Worm (Caenorhabditis elegans) whole organism, L4 larva: ENCODE measurements around the gene xpf-1.

Source experiments
- D1046.2 ChIP-seq: fragments of 200-800 bp; sonication (Bioruptor generic); IDR thresholded peaks from 2 replicates; pipeline ENCODE4 v1.3.6; 2022; ENCODE audit warnings: missing genetic modification characterization, missing compliant biosample characterization
- R02D3.7 ChIP-seq: fragments of 150-350 bp; sonication (generic microtip); optimal IDR thresholded peaks from 3 replicates; lab custom pipeline; 2014; ENCODE audit warnings: missing biosample characterization, missing genetic modification characterization
- T20F7.1 ChIP-seq: fragments of 200-800 bp; sonication (Bioruptor generic); optimal IDR thresholded peaks from 2 replicates; lab custom pipeline; 2018; ENCODE audit warnings: mild to moderate bottlenecking, missing genetic modification characterization, missing compliant biosample characterization
- Y105C5A.15 ChIP-seq: fragments of 200-800 bp; sonication (Bioruptor generic); IDR thresholded peaks from 2 replicates; pipeline ENCODE4 v1.3.6; 2022; ENCODE audit warnings: missing genetic modification characterization, missing compliant biosample characterization
- Y5F2A.4 ChIP-seq: fragments of 200-800 bp; sonication (Bioruptor generic); optimal IDR thresholded peaks from 2 replicates; lab custom pipeline; 2018; ENCODE audit warnings: mild to moderate bottlenecking, missing genetic modification characterization, missing compliant biosample characterization
- aly-2 ChIP-seq: sonication (generic microtip); optimal IDR thresholded peaks from 2 replicates; lab custom pipeline; 2018; ENCODE audit warnings: missing biosample characterization, missing genetic modification characterization
- arid-1 ChIP-seq: fragments of 200-800 bp; sonication (Bioruptor generic); conservative IDR thresholded peaks from 2 replicates; pipeline ENCODE4 v1.3.6; 2022; ENCODE audit warnings: missing genetic modification reagents, missing genetic modification characterization, missing compliant biosample characterization
- ceh-82 ChIP-seq: sonication (generic microtip); optimal IDR thresholded peaks from 2 replicates; lab custom pipeline; 2017; ENCODE audit warnings: missing biosample characterization, missing genetic modification characterization
- cey-2 ChIP-seq: sonication (generic microtip); optimal IDR thresholded peaks from 3 replicates; lab custom pipeline; 2017; ENCODE audit warnings: missing genetic modification characterization, mild to moderate bottlenecking, missing compliant biosample characterization, antibody characterized with exemption, borderline replicate concordance; ENCODE audit not compliant: insufficient read depth
- dmd-8 ChIP-seq: fragments of 200-800 bp; sonication (Bioruptor generic); IDR thresholded peaks from 2 replicates; pipeline ENCODE4 v1.3.6; 2022; ENCODE audit warnings: missing genetic modification characterization, missing compliant biosample characterization
- dmd-9 ChIP-seq: fragments of 200-800 bp; sonication (Bioruptor generic); IDR thresholded peaks from 2 replicates; pipeline ENCODE4 v1.3.6; 2022; ENCODE audit warnings: missing genetic modification reagents, missing genetic modification characterization, missing compliant biosample characterization
- egl-27 ChIP-seq: sonication (generic microtip); optimal IDR thresholded peaks from 3 replicates; lab custom pipeline; 2017; ENCODE audit warnings: missing biosample characterization, missing genetic modification reagents, missing genetic modification characterization
- fkh-10 ChIP-seq: fragments of 150-350 bp; optimal IDR thresholded peaks from 2 replicates; lab custom pipeline; 2014; ENCODE audit warnings: missing biosample characterization, missing genetic modification reagents, missing genetic modification characterization
- gei-8 ChIP-seq: fragments of 200-800 bp; sonication (Bioruptor generic); optimal IDR thresholded peaks from 2 replicates; lab custom pipeline; 2018; ENCODE audit warnings: mild to moderate bottlenecking, missing genetic modification characterization, missing compliant biosample characterization
- hlh-11 ChIP-seq: fragments of 200-800 bp; sonication (Bioruptor generic); optimal IDR thresholded peaks from 2 replicates; lab custom pipeline; 2018; ENCODE audit warnings: mild to moderate bottlenecking, missing genetic modification characterization, missing compliant biosample characterization
- hmg-1.1 ChIP-seq: fragments of 200-800 bp; sonication (Bioruptor generic); IDR thresholded peaks from 2 replicates; pipeline ENCODE4 v1.3.6; 2022; ENCODE audit warnings: missing genetic modification reagents, missing genetic modification characterization, missing compliant biosample characterization
- lin-1 ChIP-seq: fragments of 200-800 bp; sonication (Bioruptor generic); IDR thresholded peaks from 2 replicates; pipeline ENCODE4 v1.3.6; 2022; ENCODE audit warnings: missing genetic modification reagents, missing genetic modification characterization, missing compliant biosample characterization
- lin-15B ChIP-seq: fragments of 150-350 bp; sonication (generic microtip); optimal IDR thresholded peaks from 3 replicates; lab custom pipeline; 2014; ENCODE audit warnings: missing biosample characterization, missing genetic modification characterization
- lin-38 ChIP-seq: fragments of 200-800 bp; sonication (Bioruptor generic); IDR thresholded peaks from 2 replicates; pipeline ENCODE4 v1.3.6; 2022; ENCODE audit warnings: missing genetic modification reagents, missing genetic modification characterization, missing compliant biosample characterization
- lir-3 ChIP-seq: sonication (generic microtip); optimal IDR thresholded peaks from 2 replicates; lab custom pipeline; 2016; ENCODE audit warnings: mild to moderate bottlenecking, missing genetic modification characterization, missing compliant biosample characterization
- lsy-2 ChIP-seq, 2 experiments: fragments of 150-350 bp in 1 of 2; sonication (generic microtip) in 1 of 2; optimal IDR thresholded peaks; 2 replicates each; lab custom pipeline; 2014 to 2017; ENCODE audit warnings: missing biosample characterization in 2 of 2, missing genetic modification characterization in 2 of 2
- madf-5 ChIP-seq, 2 experiments: fragments of 200-800 bp; sonication (Bioruptor generic); IDR thresholded peaks; 2 replicates each; pipeline ENCODE4 v1.3.6; 2022; ENCODE audit warnings: missing compliant biosample characterization in 2 of 2, missing genetic modification characterization in 2 of 2
- madf-9 ChIP-seq: fragments of 200-800 bp; sonication (Bioruptor generic); conservative IDR thresholded peaks from 2 replicates; pipeline ENCODE4 v1.3.6; 2022; ENCODE audit warnings: missing genetic modification reagents, missing genetic modification characterization, missing compliant biosample characterization
- mdt-29 ChIP-seq: fragments of 200-800 bp; sonication (Bioruptor generic); IDR thresholded peaks from 2 replicates; pipeline ENCODE4 v1.3.6; 2022; ENCODE audit warnings: missing genetic modification reagents, missing genetic modification characterization, missing compliant biosample characterization
- mes-2 ChIP-seq: sonication (generic microtip); optimal IDR thresholded peaks from 2 replicates; lab custom pipeline; 2016; ENCODE audit warnings: missing genotype, mild to moderate bottlenecking, missing genetic modification characterization, missing compliant biosample characterization; ENCODE audit not compliant: poor library complexity, severe bottlenecking
- mxl-3 ChIP-seq: fragments of 200-800 bp; sonication (Bioruptor generic); optimal IDR thresholded peaks from 2 replicates; lab custom pipeline; 2018; ENCODE audit warnings: mild to moderate bottlenecking, missing genetic modification characterization, missing compliant biosample characterization
- nhr-10 ChIP-seq: fragments of 150-350 bp; optimal IDR thresholded peaks from 2 replicates; lab custom pipeline; 2014; ENCODE audit warnings: missing biosample characterization, missing genetic modification characterization
- nhr-102 ChIP-seq: sonication (generic microtip); optimal IDR thresholded peaks from 2 replicates; lab custom pipeline; 2016; ENCODE audit warnings: mild to moderate bottlenecking, missing genetic modification characterization, moderate library complexity, missing compliant biosample characterization
- nhr-11 ChIP-seq: fragments of 150-350 bp; optimal IDR thresholded peaks from 2 replicates; lab custom pipeline; 2014; ENCODE audit warnings: missing biosample characterization, missing genetic modification characterization
- nhr-237 ChIP-seq: sonication (generic microtip); optimal IDR thresholded peaks from 2 replicates; lab custom pipeline; 2017; ENCODE audit warnings: missing biosample characterization, missing genetic modification characterization
- nhr-25 ChIP-seq: sonication (generic microtip); optimal IDR thresholded peaks from 2 replicates; lab custom pipeline; 2017; ENCODE audit warnings: missing genetic modification characterization, mild to moderate bottlenecking, missing compliant biosample characterization, antibody characterized with exemption, moderate library complexity, borderline replicate concordance; ENCODE audit not compliant: insufficient read depth
- nhr-28 ChIP-seq: fragments of 150-350 bp; optimal IDR thresholded peaks from 2 replicates; lab custom pipeline; 2014; ENCODE audit warnings: missing biosample characterization, missing genetic modification characterization
- nhr-41 ChIP-seq: fragments of 200-800 bp; sonication (Bioruptor generic); IDR thresholded peaks from 2 replicates; pipeline ENCODE4 v1.3.6; 2022; ENCODE audit warnings: missing genetic modification reagents, missing genetic modification characterization, missing compliant biosample characterization
- nhr-42 ChIP-seq: fragments of 200-800 bp; sonication (Bioruptor generic); IDR thresholded peaks from 2 replicates; pipeline ENCODE4 v1.3.6; 2022; ENCODE audit warnings: missing genetic modification characterization, missing compliant biosample characterization
- nhr-77 ChIP-seq: fragments of 150-350 bp; optimal IDR thresholded peaks from 2 replicates; lab custom pipeline; 2014; ENCODE audit warnings: missing biosample characterization, missing genetic modification characterization
- php-3 ChIP-seq: fragments of 200-800 bp; sonication (Bioruptor generic); IDR thresholded peaks from 2 replicates; pipeline ENCODE4 v1.3.6; 2022; ENCODE audit warnings: missing genetic modification reagents, missing genetic modification characterization, missing compliant biosample characterization
- pqm-1 ChIP-seq: sonication (generic microtip); optimal IDR thresholded peaks from 2 replicates; lab custom pipeline; 2017; ENCODE audit warnings: missing biosample characterization, missing genetic modification characterization
- rbr-2 ChIP-seq: sonication (generic microtip); optimal IDR thresholded peaks from 2 replicates; lab custom pipeline; 2016; ENCODE audit warnings: missing genotype, missing genetic modification characterization, missing compliant biosample characterization
- sdz-12 ChIP-seq: fragments of 200-800 bp; sonication (Bioruptor generic); optimal IDR thresholded peaks from 2 replicates; lab custom pipeline; 2018; ENCODE audit warnings: mild to moderate bottlenecking, missing genetic modification characterization, missing compliant biosample characterization
- set-16 ChIP-seq: fragments of 200-800 bp; sonication (Bioruptor generic); IDR thresholded peaks from 2 replicates; pipeline ENCODE4 v1.3.6; 2022; ENCODE audit warnings: missing genetic modification reagents, missing genetic modification characterization, missing compliant biosample characterization
- skn-1 ChIP-seq: fragments of 150-350 bp; optimal IDR thresholded peaks from 2 replicates; lab custom pipeline; 2014; ENCODE audit warnings: missing biosample characterization, missing genetic modification characterization
- spr-1 ChIP-seq: sonication (generic microtip); optimal IDR thresholded peaks from 2 replicates; lab custom pipeline; 2016; ENCODE audit warnings: mild to moderate bottlenecking, missing genetic modification characterization, missing compliant biosample characterization
- tra-1 ChIP-seq: fragments of 200-800 bp; sonication (Bioruptor generic); IDR thresholded peaks from 2 replicates; pipeline ENCODE4 v1.3.6; 2022; ENCODE audit warnings: missing genetic modification reagents, missing genetic modification characterization, missing compliant biosample characterization
- unc-130 ChIP-seq: sonication (generic microtip); optimal IDR thresholded peaks from 2 replicates; lab custom pipeline; 2016; ENCODE audit warnings: missing genetic modification reagents, missing genetic modification characterization, missing compliant biosample characterization
- vab-7 ChIP-seq: fragments of 200-800 bp; sonication (Bioruptor generic); IDR thresholded peaks from 2 replicates; pipeline ENCODE4 v1.3.6; 2022; ENCODE audit warnings: missing genetic modification reagents, missing genetic modification characterization, missing compliant biosample characterization
- zip-11 ChIP-seq: fragments of 200-800 bp; sonication (Bioruptor generic); IDR thresholded peaks from 2 replicates; pipeline ENCODE4 v1.3.6; 2022; ENCODE audit warnings: missing genetic modification characterization, missing compliant biosample characterization

xpf-1 gene

ce11 chrII:11746782-11747288 lies 50.9 kb downstream of the xpf-1 start (continued):
- 0 out of 2 replicates have a peak, but pooled peaks have one; percentile 17 for TF ChIP-seq tra-1
- no peak for TF ChIP-seq php-3
- no peak for TF ChIP-seq dmd-8 (GFP tag; lab: Robert Waterston, UW)
- no peak for TF ChIP-seq lin-15B (tag; lab: Kevin White, UChicago)
- no peak for TF ChIP-seq nhr-41 (GFP tag; lab: Robert Waterston, UW)
- TF ChIP-seq nhr-25 (tag; lab: Kevin White, UChicago): no peak
- TF ChIP-seq unc-130 (GFP tag; lab: Kevin White, UChicago): no peak
- no peak for TF ChIP-seq nhr-237
- TF ChIP-seq gei-8 (GFP tag; lab: Kevin White, UChicago): peak; percentile 39
- peak; percentile 84 for TF ChIP-seq fkh-10
- TF ChIP-seq nhr-77 (tag; lab: Kevin White, UChicago): no peak
- no peak for TF ChIP-seq lin-1
- TF ChIP-seq lir-3 (tag; lab: Kevin White, UChicago): no peak
- peak; percentile 64 for TF ChIP-seq mes-2 (tag; lab: Kevin White, UChicago)
- no peak for TF ChIP-seq Y5F2A.4 (GFP tag; lab: Kevin White, UChicago)
- TF ChIP-seq mdt-29 (GFP tag; lab: Robert Waterston, UW): no peak
- TF ChIP-seq set-16: peak; percentile 99
- TF ChIP-seq nhr-42 (GFP tag; lab: Robert Waterston, UW): no peak
- peak; percentile 7 for TF ChIP-seq nhr-11 (tag; lab: Kevin White, UChicago)
- no peak for TF ChIP-seq R02D3.7 (tag; lab: Kevin White, UChicago)
- no peak for TF ChIP-seq sdz-12 (GFP tag; lab: Kevin White, UChicago)
- TF ChIP-seq arid-1 (GFP tag; lab: Robert Waterston, UW): 0 out of 2 replicates have a peak, but pooled peaks have one; percentile 8
- 0 out of 2 replicates have a peak, but pooled peaks have one; percentile 30 for TF ChIP-seq Y105C5A.15
- peak; percentile 21 for TF ChIP-seq mxl-3 (GFP tag; lab: Kevin White, UChicago)
- no peak for TF ChIP-seq ceh-82
- no peak for TF ChIP-seq zip-11 (GFP tag; lab: Robert Waterston, UW)
- TF ChIP-seq hlh-11: peak; percentile 55
- peak; percentile 35 for TF ChIP-seq nhr-102 (tag; lab: Kevin White, UChicago)
- TF ChIP-seq madf-5 (GFP tag; IDR thresholded peaks at IDR 0.05; lab: Robert Waterston, UW): 0 out of 4 replicates have a peak, but pooled peaks of 1 of the 2 experiments have one; percentile 16
- no peak for TF ChIP-seq pqm-1
- TF ChIP-seq rbr-2: peak; percentile 85
- no peak for TF ChIP-seq dmd-9 (GFP tag; lab: Robert Waterston, UW)
- TF ChIP-seq skn-1: no peak
- TF ChIP-seq madf-9 (GFP tag; lab: Robert Waterston, UW): no peak
- TF ChIP-seq nhr-10 (tag; lab: Kevin White, UChicago): no peak
- no peak; the same call in 1 of the 2 replicates for TF ChIP-seq vab-7 (GFP tag; lab: Robert Waterston, UW)
- peak; percentile 56 for TF ChIP-seq T20F7.1 (GFP tag; lab: Kevin White, UChicago)
- TF ChIP-seq hmg-1.1 (GFP tag; lab: Robert Waterston, UW): peak; percentile 83; the same call in 1 of the 2 replicates
- no peak for TF ChIP-seq egl-27 (tag; lab: Kevin White, UChicago)
- TF ChIP-seq, all 104 proteins: peak for 40

ce11 chrII:11747889-11748288 lies 51.9 kb downstream of the xpf-1 start:
- TF ChIP-seq aly-2 (tag; lab: Kevin White, UChicago): no peak
- no peak for TF ChIP-seq D1046.2 (GFP tag; lab: Robert Waterston, UW)
- peak; percentile 15 for TF ChIP-seq mes-2 (tag; lab: Kevin White, UChicago)
- no peak for TF ChIP-seq spr-1 (tag; lab: Kevin White, UChicago)
- peak; percentile 24 to 95 for TF ChIP-seq lsy-2 (tag; optimal IDR thresholded peaks at IDR 0.05; lab: Kevin White, UChicago)
- no peak for TF ChIP-seq nhr-28 (tag; lab: Kevin White, UChicago)
- TF ChIP-seq T20F7.1 (GFP tag; lab: Kevin White, UChicago): peak; percentile 35
- no peak for TF ChIP-seq arid-1 (GFP tag; lab: Robert Waterston, UW)
- 0 out of 2 replicates have a peak, but pooled peaks have one; percentile 9 for TF ChIP-seq lin-38
- no peak for TF ChIP-seq cey-2 (tag; lab: Kevin White, UChicago)
